Worm (Caenorhabditis elegans): ENCODE data around the gene C06C6.7.

DNA sequence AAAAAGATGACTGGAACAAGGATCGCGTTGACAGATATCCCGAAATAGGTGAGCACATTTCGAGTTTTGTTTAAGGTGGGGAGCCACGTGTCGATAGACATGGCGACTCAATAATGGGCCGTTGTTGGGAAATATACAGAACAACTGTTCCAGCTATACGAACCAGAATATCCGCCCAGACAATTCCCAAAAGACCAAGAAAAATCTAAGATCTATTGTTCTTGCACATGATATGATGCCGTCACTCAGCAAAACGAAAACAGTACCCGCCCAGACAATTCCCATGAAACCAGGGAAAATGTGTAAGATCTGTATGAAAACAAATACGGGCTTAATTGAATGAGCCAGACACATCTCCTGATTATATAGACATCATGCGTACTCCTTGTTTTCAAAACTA lies 15.6 kb downstream of the C06C6.7 start, which contains the start of gene str-231:
- TF ChIP-seq unc-120 (tag; optimal IDR thresholded peaks at IDR 0.05; ENCODE audit: poor library complexity, severe bottlenecking) (no peak), mep-1 (tag; optimal IDR thresholded peaks at IDR 0.05) (no peak), pha-4 (tag; optimal IDR thresholded peaks at IDR 0.05) (no peak), unc-39 (tag; optimal IDR thresholded peaks at IDR 0.05) (no peak), nhr-12 (tag; optimal IDR thresholded peaks at IDR 0.05) (no peak)
